Worm (Caenorhabditis elegans): ENCODE data around the gene srt-13.
"Not testable (repeated sequence)": the region's sequence is repeated elsewhere in the genome, so short reads cannot be mapped to it uniquely, and the experiment has no call there.

The srt-13 gene

ce11 chrV:4284737-4285136, 34.8 kb upstream of the srt-13 start, which contains the start of gene srt-19:
srt-19 (plus strand) TSS chrV:4285037.
- not testable (repeated sequence) for TF ChIP-seq attf-6 (GFP tag; IDR thresholded peaks at IDR 0.05); nfya-2 (GFP tag; IDR thresholded peaks at IDR 0.05); lir-1 (GFP tag; conservative IDR thresholded peaks at IDR 0.05)

- TF ChIP-seq K12H6.12 (tag; optimal IDR thresholded peaks at IDR 0.05); lin-35 (GFP tag; optimal IDR thresholded peaks at IDR 0.05); ceh-100 (GFP tag; IDR thresholded peaks at IDR 0.05): not testable (repeated sequence)
Observed at ce11 chrV:4281699-4282098, 31.8 kb upstream of the srt-13 start, which contains the start of gene srt-37. srt-37 (minus strand) TSS chrV:4281799.

- TF ChIP-seq K11D2.4 (GFP tag; IDR thresholded peaks at IDR 0.05); F10E7.11 (tag; optimal IDR thresholded peaks at IDR 0.05); lag-1 (GFP tag; IDR thresholded peaks at IDR 0.05): not testable (repeated sequence)
Observed at ce11 chrV:4278735-4279134, 28.8 kb upstream of the srt-13 start, which contains the start of gene srt-20. srt-20 (minus strand) TSS chrV:4278835.

- no peak for TF ChIP-seq hlh-26 (GFP tag; conservative IDR thresholded peaks at IDR 0.05)
- no peak for TF ChIP-seq K12H6.12 (tag; optimal IDR thresholded peaks at IDR 0.05)
- TF ChIP-seq B0336.3 (GFP tag; IDR thresholded peaks at IDR 0.05) = no peak
Observed at ce11 chrV:4273372-4273771, 23.4 kb upstream of the srt-13 start.

- not testable (repeated sequence) for TF ChIP-seq akir-1 (GFP tag; optimal IDR thresholded peaks at IDR 0.05); nhr-179 (tag; optimal IDR thresholded peaks at IDR 0.05); cebp-1 (GFP tag; IDR thresholded peaks at IDR 0.05); cebp-1 (tag; optimal IDR thresholded peaks at IDR 0.05)
Observed at ce11 chrV:4271258-4271657, 21.3 kb upstream of the srt-13 start, which contains the start of gene srt-38. srt-38 (minus strand) TSS chrV:4271358.

- TF ChIP-seq somi-1 (GFP tag; optimal IDR thresholded peaks at IDR 0.05); let-607 (tag; optimal IDR thresholded peaks at IDR 0.05); rec-8 (tag; optimal IDR thresholded peaks at IDR 0.05): not testable (repeated sequence)
Observed at ce11 chrV:4268213-4268612, 18.3 kb upstream of the srt-13 start, which contains the start of gene srt-36. srt-36 (minus strand) TSS chrV:4268313.

ce11 chrV:4264516-4264915, 14.6 kb upstream of the srt-13 start, which contains the start of gene srt-35:
srt-35 (minus strand) TSS chrV:4264616.
- TF ChIP-seq B0261.1 (tag; optimal IDR thresholded peaks at IDR 0.05) = no peak
- no peak for TF ChIP-seq snpc-1.3 (tag; optimal IDR thresholded peaks at IDR 0.05; ENCODE audit: insufficient read depth)
- TF ChIP-seq nfya-2 (GFP tag; IDR thresholded peaks at IDR 0.05) = no peak
- no peak for TF ChIP-seq dpff-1 (tag; optimal IDR thresholded peaks at IDR 0.05)
- no peak for TF ChIP-seq F39B2.1 (GFP tag; IDR thresholded peaks at IDR 0.05)
- TF ChIP-seq F33H1.4 (GFP tag; IDR thresholded peaks at IDR 0.05) = no peak
- TF ChIP-seq sdz-38 (tag; optimal IDR thresholded peaks at IDR 0.05) = no peak
- TF ChIP-seq unc-130 (GFP tag; optimal IDR thresholded peaks at IDR 0.05) = no peak

- TF ChIP-seq rcor-1 (GFP tag; IDR thresholded peaks at IDR 0.05) = no peak
- TF ChIP-seq rpc-1 (optimal IDR thresholded peaks at IDR 0.05) = no peak
- no peak for TF ChIP-seq rpc-1 (tag; optimal IDR thresholded peaks at IDR 0.05)
- no peak for TF ChIP-seq sdz-38 (tag; optimal IDR thresholded peaks at IDR 0.05)
- no peak for TF ChIP-seq lin-40 (tag; optimal IDR thresholded peaks at IDR 0.05)
- TF ChIP-seq sptf-2 (GFP tag; optimal IDR thresholded peaks at IDR 0.05) = no peak
- no peak for TF ChIP-seq ztf-18 (tag; optimal IDR thresholded peaks at IDR 0.05)
- no peak for TF ChIP-seq nfya-2 (GFP tag; IDR thresholded peaks at IDR 0.05)
- TF ChIP-seq ceh-40 (GFP tag; IDR thresholded peaks at IDR 0.05) = no peak
- no peak for TF ChIP-seq snpc-1.1 (tag; optimal IDR thresholded peaks at IDR 0.05; ENCODE audit: insufficient read depth)
- TF ChIP-seq attf-3 (GFP tag; conservative IDR thresholded peaks at IDR 0.05) = no peak
- TF ChIP-seq sea-2 (GFP tag; IDR thresholded peaks at IDR 0.05) = no peak
- TF ChIP-seq lsl-1 (GFP tag; optimal IDR thresholded peaks at IDR 0.05) = no peak
- no peak for TF ChIP-seq lir-1 (GFP tag; conservative IDR thresholded peaks at IDR 0.05)
Observed at ce11 chrV:4261385-4261784, 11.4 kb upstream of the srt-13 start.

Data from whole organism, young adult.